Worm (Caenorhabditis elegans): Measurements from ENCODE around the gene Y43F8B.19.

Y43F8B.19 gene

ce11 chrV:19468083-19468482 lies 44.0 kb downstream of the Y43F8B.19 start, which contains the start of gene Y43F8B.12:
Gene Y43F8B.12, plus strand, starts transcription at chrV:19468383.
- TF ChIP-seq him-1 (tag; optimal IDR thresholded peaks at IDR 0.05) (no peak), dao-5 (tag; optimal IDR thresholded peaks at IDR 0.05) (no peak), W03F9.2 (tag; optimal IDR thresholded peaks at IDR 0.05) (no peak)

- TF ChIP-seq him-1 (tag; optimal IDR thresholded peaks at IDR 0.05) = no peak
- no peak for TF ChIP-seq dao-5 (tag; optimal IDR thresholded peaks at IDR 0.05)
- no peak for TF ChIP-seq W03F9.2 (tag; optimal IDR thresholded peaks at IDR 0.05)
Observed at ce11 chrV:19467574-19467973, 44.5 kb downstream of the Y43F8B.19 start, which contains the start of gene Y43F8B.23. Gene Y43F8B.23, minus strand, starts transcription at chrV:19467648.

- no peak for TF ChIP-seq dao-5 (tag; optimal IDR thresholded peaks at IDR 0.05)
Observed at ce11 chrV:19462612-19463011, 49.5 kb downstream of the Y43F8B.19 start, which contains the start of gene Y43F8B.25. Gene Y43F8B.25, plus strand, starts transcription at chrV:19462912.

- TF ChIP-seq W03F9.2 (tag; optimal IDR thresholded peaks at IDR 0.05) (no peak), dao-5 (tag; optimal IDR thresholded peaks at IDR 0.05) (no peak), him-1 (tag; optimal IDR thresholded peaks at IDR 0.05) (no peak)
Observed at ce11 chrV:19462020-19462419, 50.1 kb downstream of the Y43F8B.19 start, which contains the start of gene Y43F8B.15. Gene Y43F8B.15, minus strand, starts transcription at chrV:19462120.
